Worm (Caenorhabditis elegans): ENCODE results near the gene F16G10.5.

Gene F16G10.5

DNA sequence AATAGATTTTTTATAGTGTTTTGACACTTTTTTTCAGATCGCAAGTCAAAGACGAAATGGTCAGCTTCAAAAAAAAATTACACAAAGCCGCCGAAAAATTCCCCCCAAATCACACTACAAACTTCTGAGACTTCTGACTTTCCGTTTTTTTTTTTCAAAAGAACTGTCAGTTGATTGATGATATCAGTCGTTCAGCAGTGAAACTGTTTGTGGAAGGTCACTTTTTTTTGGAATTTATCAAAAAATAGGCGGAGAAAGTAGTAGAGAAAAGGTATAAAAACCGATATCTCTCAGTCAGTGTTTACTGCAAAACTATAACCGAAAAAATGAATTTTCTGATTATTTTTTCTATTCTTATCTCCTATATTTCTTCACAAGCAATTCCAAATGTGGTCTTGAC, 14.1 kb upstream of the F16G10.5 start, which contains the start of gene F43C11.3:
TSS of gene F43C11.3 (plus strand) at position 301 of the 400 bp plus-strand sequence.
- TF ChIP-seq nhr-23 (tag; optimal IDR thresholded peaks at IDR 0.05) (no peak), R02D3.7 (tag; optimal IDR thresholded peaks at IDR 0.05) (no peak)

DNA sequence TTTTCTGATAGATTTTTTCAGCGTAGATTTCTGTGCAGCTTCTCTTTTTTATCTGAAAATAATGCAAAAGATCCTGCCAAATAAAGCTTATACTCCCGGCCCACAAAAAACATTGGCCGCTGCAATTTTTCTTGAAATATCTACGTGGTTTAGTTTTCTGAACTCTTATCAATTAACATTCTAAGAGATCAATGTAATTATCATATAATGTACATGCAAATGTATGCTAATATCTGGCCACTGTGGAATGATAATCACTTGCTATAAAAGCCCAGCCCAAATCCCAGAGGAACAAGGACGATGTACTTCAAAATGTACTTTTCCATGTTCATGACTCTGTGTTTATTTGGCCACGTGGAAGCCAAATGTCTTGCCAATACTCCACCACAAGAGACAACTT, 12.6 kb upstream of the F16G10.5 start, which contains the start of gene F43C11.2:
TSS of gene F43C11.2 (plus strand) at position 301 of the 400 bp plus-strand sequence.
- TF ChIP-seq fkh-2 (tag; optimal IDR thresholded peaks at IDR 0.05) (no peak), nhr-237 (tag; optimal IDR thresholded peaks at IDR 0.05) (no peak), ztf-11 (tag; optimal IDR thresholded peaks at IDR 0.05) (no peak), egl-5 (tag; optimal IDR thresholded peaks at IDR 0.05) (no peak), daf-12 (tag; optimal IDR thresholded peaks at IDR 0.05) (no peak), elt-3 (tag; optimal IDR thresholded peaks at IDR 0.05) (no peak), ztf-4 (tag; optimal IDR thresholded peaks at IDR 0.05) (no peak), fos-1 (tag; optimal IDR thresholded peaks at IDR 0.05) (no peak), pqm-1 (tag; optimal IDR thresholded peaks at IDR 0.05) (no peak), skn-1 (tag; optimal IDR thresholded peaks at IDR 0.05) (no peak), elt-2 (tag; optimal IDR thresholded peaks at IDR 0.05) (no peak), nhr-11 (tag; optimal IDR thresholded peaks at IDR 0.05) (no peak), mml-1 (tag; optimal IDR thresholded peaks at IDR 0.05) (no peak), R02D3.7 (tag; optimal IDR thresholded peaks at IDR 0.05) (no peak)

ce11 chrII:2356795-2357194, 10.3 kb upstream of the F16G10.5 start, which contains the start of gene F43C11.1:
TSS of gene F43C11.1 (plus strand) at chrII:2357095.
- TF ChIP-seq ama-1 (optimal IDR thresholded peaks at IDR 0.05) (no peak), fkh-10 (GFP tag; optimal IDR thresholded peaks at IDR 0.05) (no peak), hmg-11 (tag; optimal IDR thresholded peaks at IDR 0.05) (no peak), nhr-67 (tag; optimal IDR thresholded peaks at IDR 0.05) (no peak), sea-2 (GFP tag; optimal IDR thresholded peaks at IDR 0.05) (no peak), nhr-28 (tag; optimal IDR thresholded peaks at IDR 0.05) (no peak), nhr-11 (tag; optimal IDR thresholded peaks at IDR 0.05) (no peak), nfya-1 (tag; optimal IDR thresholded peaks at IDR 0.05; ENCODE audit: insufficient read depth) (no peak), tbx-2 (tag; optimal IDR thresholded peaks at IDR 0.05) (no peak)

ce11 chrII:2359965-2360364, 7.2 kb upstream of the F16G10.5 start, which contains the start of gene F43C11.16:
TSS of gene F43C11.16 (minus strand) at chrII:2360065.
- TF ChIP-seq ZK546.5 (tag; optimal IDR thresholded peaks at IDR 0.05) (no peak), aly-2 (tag; optimal IDR thresholded peaks at IDR 0.05) (no peak), skn-1 (tag; optimal IDR thresholded peaks at IDR 0.05) (no peak), ztf-4 (tag; optimal IDR thresholded peaks at IDR 0.05) (no peak), zag-1 (tag; optimal IDR thresholded peaks at IDR 0.05) (no peak), ceh-9 (tag; optimal IDR thresholded peaks at IDR 0.05) (no peak), nhr-237 (tag; optimal IDR thresholded peaks at IDR 0.05) (no peak), fos-1 (tag; optimal IDR thresholded peaks at IDR 0.05) (no peak), nhr-43 (tag; optimal IDR thresholded peaks at IDR 0.05; ENCODE audit: poor library complexity, severe bottlenecking) (no peak), lin-15B (tag; optimal IDR thresholded peaks at IDR 0.05) (no peak), daf-12 (tag; optimal IDR thresholded peaks at IDR 0.05) (no peak), sea-2 (GFP tag; optimal IDR thresholded peaks at IDR 0.05) (no peak), ama-1 (optimal IDR thresholded peaks at IDR 0.05) (no peak), eor-1 (tag; optimal IDR thresholded peaks at IDR 0.05) (no peak), nhr-67 (tag; optimal IDR thresholded peaks at IDR 0.05) (no peak)

- TF ChIP-seq sea-2 (GFP tag; optimal IDR thresholded peaks at IDR 0.05) (no peak), mml-1 (tag; optimal IDR thresholded peaks at IDR 0.05) (no peak), ceh-16 (tag; optimal IDR thresholded peaks at IDR 0.05) (no peak), fkh-2 (tag; optimal IDR thresholded peaks at IDR 0.05) (no peak), elt-2 (tag; optimal IDR thresholded peaks at IDR 0.05) (no peak), ZK546.5 (tag; optimal IDR thresholded peaks at IDR 0.05) (no peak), ceh-82 (tag; optimal IDR thresholded peaks at IDR 0.05) (no peak), nhr-23 (tag; optimal IDR thresholded peaks at IDR 0.05) (no peak), hmg-11 (tag; optimal IDR thresholded peaks at IDR 0.05) (no peak), nhr-67 (tag; optimal IDR thresholded peaks at IDR 0.05) (no peak), jun-1 (tag; optimal IDR thresholded peaks at IDR 0.05) (no peak), mdl-1 (tag; optimal IDR thresholded peaks at IDR 0.05) (no peak), ztf-11 (tag; optimal IDR thresholded peaks at IDR 0.05) (no peak), nhr-237 (tag; optimal IDR thresholded peaks at IDR 0.05) (no peak), daf-12 (tag; optimal IDR thresholded peaks at IDR 0.05) (no peak), nhr-28 (tag; optimal IDR thresholded peaks at IDR 0.05) (no peak)
These were observed 3.4 kb upstream of the F16G10.5 start, which contains the start of gene F43C11.11 for ce11 chrII:2363673-2364072. TSS of gene F43C11.11 (minus strand) at chrII:2363773.

All from whole organism, L3 larva.